Worm (Caenorhabditis elegans): ENCODE measurements around the gene spl-2.

Gene spl-2

ce11 chrV:9095613-9096317, 50.9 kb downstream of the spl-2 start, which contains the start of gene F21C10.10 (continued):
- TF ChIP-seq mxl-3 (GFP tag; optimal IDR thresholded peaks at IDR 0.05) (peak; percentile 93), ceh-62 (tag; optimal IDR thresholded peaks at IDR 0.05) (no peak), nhr-25 (tag; optimal IDR thresholded peaks at IDR 0.05; ENCODE audit: borderline replicate concordance, insufficient read depth) (peak; percentile 59), mes-2 (tag; optimal IDR thresholded peaks at IDR 0.05; ENCODE audit: poor library complexity, severe bottlenecking) (no peak), nhr-6 (tag; optimal IDR thresholded peaks at IDR 0.05) (peak; percentile 50), aha-1 (tag) (peak; percentile 99)

ce11 chrV:9094976-9095375, 51.7 kb downstream of the spl-2 start:
- TF ChIP-seq T20F7.1 (GFP tag; optimal IDR thresholded peaks at IDR 0.05) (no peak), unc-62 (GFP tag; optimal IDR thresholded peaks at IDR 0.05 in 1 of 2) (peak in 1 of 2 experiments; percentile 12), unc-62 (tag; optimal IDR thresholded peaks at IDR 0.05) (no peak), daf-16 (GFP tag; optimal IDR thresholded peaks at IDR 0.05) (no peak), daf-16 (tag; optimal IDR thresholded peaks at IDR 0.05) (peak; percentile 50), lsy-2 (tag; optimal IDR thresholded peaks at IDR 0.05) (no peak), hmg-1.1 (GFP tag; IDR thresholded peaks at IDR 0.05) (no peak), madf-9 (GFP tag; conservative IDR thresholded peaks at IDR 0.05) (no peak), gei-8 (GFP tag; optimal IDR thresholded peaks at IDR 0.05) (no peak), ceh-32 (tag; optimal IDR thresholded peaks at IDR 0.05; ENCODE audit: poor library complexity) (no peak), zfp-3 (GFP tag; conservative IDR thresholded peaks at IDR 0.05) (no peak), zip-11 (GFP tag; IDR thresholded peaks at IDR 0.05) (no peak), lin-1 (GFP tag; IDR thresholded peaks at IDR 0.05) (no peak), skn-1 (tag; optimal IDR thresholded peaks at IDR 0.05) (no peak), nhr-41 (GFP tag; IDR thresholded peaks at IDR 0.05) (no peak), nhr-77 (tag; optimal IDR thresholded peaks at IDR 0.05) (peak; percentile 18), nhr-11 (tag; optimal IDR thresholded peaks at IDR 0.05) (no peak), egl-27 (tag; optimal IDR thresholded peaks at IDR 0.05) (no peak), ceh-62 (tag; optimal IDR thresholded peaks at IDR 0.05) (no peak), dmd-6 (GFP tag; IDR thresholded peaks at IDR 0.05) (peak; percentile 15; the same call in 1 of the 2 replicates), mxl-3 (GFP tag; optimal IDR thresholded peaks at IDR 0.05) (no peak), Y105C5A.15 (GFP tag; IDR thresholded peaks at IDR 0.05) (no peak), mxl-2 (GFP tag; conservative IDR thresholded peaks at IDR 0.05) (no peak), zfp-2 (tag; optimal IDR thresholded peaks at IDR 0.05) (no peak), dve-1 (tag; optimal IDR thresholded peaks at IDR 0.05; ENCODE audit: insufficient read depth) (peak; percentile 39), Y48G9A.11 (GFP tag; IDR thresholded peaks at IDR 0.05) (no peak), attf-4 (tag; optimal IDR thresholded peaks at IDR 0.05) (no peak)
